Fruit fly (Drosophila melanogaster): Measurements from ENCODE around the gene Uros1.

Uros1 gene

dm6 chrX:8883954-8884353, 16.1 kb downstream of the Uros1 start (continued):
- TF ChIP-seq Max (GFP tag; optimal IDR thresholded peaks at IDR 0.05) (no peak), pnt (GFP tag; optimal IDR thresholded peaks at IDR 0.05) (no peak), crol (GFP tag; IDR thresholded peaks at IDR 0.05) (peak; percentile 79), Rfx (GFP tag; IDR thresholded peaks at IDR 0.05) (peak; percentile 69), CG8924 (tag; optimal IDR thresholded peaks at IDR 0.05) (no peak), pan (optimal IDR thresholded peaks at IDR 0.05) (no peak), pan (GFP tag; optimal IDR thresholded peaks at IDR 0.05 in 1 of 2, IDR thresholded peaks at IDR 0.05 in 1 of 2) (peak in 1 of 2 experiments; percentile 51), klu (GFP tag; IDR thresholded peaks at IDR 0.05) (no peak), ase (GFP tag; IDR thresholded peaks at IDR 0.05) (0 out of 3 replicates have a peak, but pooled peaks have one; percentile 35), jigr1 (GFP tag; IDR thresholded peaks at IDR 0.05) (no peak), D19A (tag; optimal IDR thresholded peaks at IDR 0.05) (no peak), ewg (GFP tag; optimal IDR thresholded peaks at IDR 0.05) (no peak), dan (GFP tag; IDR thresholded peaks at IDR 0.05) (no peak), NFAT (GFP tag; IDR thresholded peaks at IDR 0.05) (peak; percentile 44; the same call in 1 of the 2 replicates), Meics (GFP tag; optimal IDR thresholded peaks at IDR 0.05) (peak; percentile 7), CG14441 (GFP tag; IDR thresholded peaks at IDR 0.05) (peak; percentile 39), lmd (GFP tag; IDR thresholded peaks at IDR 0.05) (peak; percentile 10; the same call in 1 of the 2 replicates), CG14014 (GFP tag; IDR thresholded peaks at IDR 0.05) (peak; percentile 48; the same call in 1 of the 2 replicates), mam (GFP tag; optimal IDR thresholded peaks at IDR 0.05) (peak; percentile 13), CG32532 (GFP tag; IDR thresholded peaks at IDR 0.05) (peak; percentile 58), al (GFP tag; IDR thresholded peaks at IDR 0.05) (peak; percentile 36; the same call in 1 of the 2 replicates), CG15696 (tag; optimal IDR thresholded peaks at IDR 0.05) (no peak), CG4360 (GFP tag; IDR thresholded peaks at IDR 0.05) (no peak), CG9932 (GFP tag; IDR thresholded peaks at IDR 0.05) (peak; percentile 60), row (GFP tag; IDR thresholded peaks at IDR 0.05) (peak; percentile 52; the same call in 1 of the 3 replicates), tll (GFP tag; optimal IDR thresholded peaks at IDR 0.05) (no peak), z (GFP tag; IDR thresholded peaks at IDR 0.05) (no peak), chinmo (GFP tag; IDR thresholded peaks at IDR 0.05; ENCODE audit: partially characterized antibody) (0 out of 4 replicates have a peak, but pooled peaks have one; percentile 19), CG10366 (GFP tag; IDR thresholded peaks at IDR 0.05) (peak; percentile 14; the same call in 1 of the 2 replicates), rib (GFP tag; IDR thresholded peaks at IDR 0.05) (no peak), Myb (GFP tag; optimal IDR thresholded peaks at IDR 0.05) (no peak), ranshi (GFP tag; IDR thresholded peaks at IDR 0.05) (no peak), gcm2 (GFP tag; optimal IDR thresholded peaks at IDR 0.05) (no peak), Optix (GFP tag; IDR thresholded peaks at IDR 0.05) (peak; percentile 34; the same call in 1 of the 3 replicates), Tbp (GFP tag; optimal IDR thresholded peaks at IDR 0.05) (no peak), bab2 (GFP tag; optimal IDR thresholded peaks at IDR 0.05) (peak; percentile 43), Med (GFP tag) (peak; percentile 81), gem (tag; optimal IDR thresholded peaks at IDR 0.05) (no peak), CG16815 (GFP tag; optimal IDR thresholded peaks at IDR 0.05) (no peak), slbo (GFP tag; IDR thresholded peaks at IDR 0.05) (peak; percentile 71), CG18764 (GFP tag; optimal IDR thresholded peaks at IDR 0.05) (no peak), pzg (GFP tag; optimal IDR thresholded peaks at IDR 0.05) (no peak), CG1832 (GFP tag; optimal IDR thresholded peaks at IDR 0.05) (no peak), CG2712 (tag; optimal IDR thresholded peaks at IDR 0.05) (no peak), kni (GFP tag; optimal IDR thresholded peaks at IDR 0.05) (no peak), sisA (GFP tag; IDR thresholded peaks at IDR 0.05) (peak; percentile 26; the same call in 1 of the 2 replicates), dysf (GFP tag; IDR thresholded peaks at IDR 0.05) (peak; percentile 48; the same call in 1 of the 3 replicates), Xrp1 (GFP tag; IDR thresholded peaks at IDR 0.05) (0 out of 2 replicates have a peak, but pooled peaks have one; percentile 11), CG8944 (GFP tag; optimal IDR thresholded peaks at IDR 0.05) (peak; percentile 17), salm (tag; optimal IDR thresholded peaks at IDR 0.05) (no peak), chm (GFP tag; IDR thresholded peaks at IDR 0.05) (0 out of 2 replicates have a peak, but pooled peaks have one; percentile 26), gro (GFP tag; optimal IDR thresholded peaks at IDR 0.05) (peak; percentile 16)

Measured in whole organism, embryonic.